Worm (Caenorhabditis elegans): ENCODE data around the gene F41E6.15.
A peak's percentile ranks its signal among the peaks of the same experiment; 100 is the strongest.

Gene F41E6.15

DNA sequence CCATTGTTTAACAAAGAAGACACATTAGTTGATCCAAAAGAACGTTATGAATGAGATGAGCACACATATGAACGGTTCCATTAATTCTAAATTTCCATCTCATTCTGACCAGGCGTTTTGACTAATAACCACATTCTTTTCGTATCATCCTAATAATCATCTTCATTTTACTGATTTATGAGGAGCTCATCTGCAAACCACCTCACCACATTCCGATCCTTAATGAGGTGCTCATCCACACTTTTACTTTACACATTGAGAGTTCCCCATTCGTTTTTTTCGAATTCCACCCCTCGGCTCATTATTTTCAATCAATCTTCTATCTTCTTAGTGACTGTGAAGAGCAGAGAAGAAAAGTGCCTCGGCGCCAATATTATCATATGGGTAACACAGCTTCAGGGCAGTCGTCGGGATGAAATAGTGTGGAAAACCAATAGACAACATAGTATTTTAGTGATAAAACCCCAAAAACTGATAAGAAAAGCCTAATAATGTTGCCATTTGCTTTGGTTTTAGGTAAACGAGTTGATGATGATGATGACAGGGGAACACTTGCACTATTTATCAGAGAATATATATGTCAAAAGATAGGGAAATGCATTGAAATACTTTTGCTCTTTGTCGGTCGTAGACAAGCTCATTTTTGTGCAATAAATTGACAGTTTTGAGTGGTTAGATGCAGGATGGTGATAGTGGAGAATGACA lies 48.6 kb upstream of the F41E6.15 start (continued):
- TF ChIP-seq cebp-1 (GFP tag; IDR thresholded peaks at IDR 0.05) (no peak), cebp-1 (tag; optimal IDR thresholded peaks at IDR 0.05) (no peak), ztf-3 (GFP tag; optimal IDR thresholded peaks at IDR 0.05) (no peak), tlf-1 (GFP tag; optimal IDR thresholded peaks at IDR 0.05) (peak; percentile 58), let-607 (tag; optimal IDR thresholded peaks at IDR 0.05) (peak; percentile 68 to 88), ets-4 (GFP tag; optimal IDR thresholded peaks at IDR 0.05) (peak; percentile 97), ceh-40 (GFP tag; IDR thresholded peaks at IDR 0.05) (no peak), mcd-1 (GFP tag; IDR thresholded peaks at IDR 0.05) (no peak), rpc-1 (optimal IDR thresholded peaks at IDR 0.05) (no peak), rpc-1 (tag; optimal IDR thresholded peaks at IDR 0.05) (no peak), egl-44 (GFP tag; IDR thresholded peaks at IDR 0.05) (peak; percentile 60; the same call in 1 of the 2 replicates)

DNA sequence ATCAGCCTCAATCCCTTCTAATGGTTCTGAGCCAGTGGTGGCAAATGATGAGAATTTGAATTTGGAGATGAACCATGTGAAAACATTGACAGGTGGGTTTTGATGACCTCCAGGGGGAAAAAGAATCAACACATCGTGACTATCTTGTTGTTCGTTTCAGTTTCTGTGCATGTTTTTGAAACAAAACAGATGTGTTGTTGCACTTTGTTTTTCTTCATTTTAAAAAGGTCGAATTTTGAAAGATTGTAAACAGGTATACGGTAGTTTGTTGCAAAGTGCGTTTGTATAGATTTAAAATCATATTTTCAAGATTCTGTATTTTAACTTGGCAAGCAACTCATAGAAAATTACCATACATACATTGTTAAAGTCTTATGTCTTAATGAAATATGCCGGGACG lies 47.8 kb upstream of the F41E6.15 start:
- TF ChIP-seq rpc-1 (optimal IDR thresholded peaks at IDR 0.05) (no peak), rpc-1 (tag; optimal IDR thresholded peaks at IDR 0.05) (no peak), K11D2.4 (GFP tag; IDR thresholded peaks at IDR 0.05) (no peak), ztf-25 (GFP tag; IDR thresholded peaks at IDR 0.05) (no peak)

DNA sequence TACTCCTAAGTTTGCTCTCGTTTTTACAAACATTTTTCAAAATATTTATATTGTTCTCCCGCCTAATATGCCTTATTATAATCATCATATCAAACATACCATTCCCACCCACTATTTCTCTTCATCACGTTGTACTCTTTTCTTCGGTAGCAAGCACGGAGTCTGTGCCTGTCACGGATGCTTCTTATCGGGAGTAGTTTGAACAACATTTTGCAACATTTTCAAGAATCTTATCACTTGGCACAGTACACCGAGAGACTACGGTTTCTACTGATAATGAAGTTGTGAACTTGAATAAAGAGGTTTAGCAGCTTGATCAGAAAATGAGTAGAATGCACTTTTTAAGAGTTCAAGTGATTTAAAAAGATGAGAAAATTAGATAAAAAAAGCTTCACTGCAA lies 45.7 kb upstream of the F41E6.15 start:
- no peak for TF ChIP-seq zfh-2 (GFP tag; conservative IDR thresholded peaks at IDR 0.05)
- TF ChIP-seq dox-1 (GFP tag; IDR thresholded peaks at IDR 0.05): peak; percentile 17; the same call in 1 of the 2 replicates
- TF ChIP-seq nhr-80 (tag; optimal IDR thresholded peaks at IDR 0.05): peak; percentile 93

DNA sequence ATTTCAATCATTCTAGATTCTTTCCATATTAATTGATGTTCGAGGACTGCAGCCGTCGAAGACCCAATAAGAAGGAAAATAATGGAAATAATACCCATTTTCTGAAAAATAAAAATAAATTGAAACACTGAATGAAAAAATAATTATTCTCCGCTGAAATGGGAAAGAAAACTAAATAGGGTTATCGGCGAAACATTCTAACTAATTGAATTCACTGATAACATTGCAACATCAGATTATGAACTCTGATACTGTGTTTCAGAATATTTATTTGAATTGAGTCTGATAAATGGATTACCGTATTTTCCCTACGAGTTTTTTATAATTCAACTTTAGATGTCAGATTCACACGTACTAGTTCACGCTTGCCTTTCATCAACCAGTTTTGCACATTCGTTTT lies 40.6 kb upstream of the F41E6.15 start, which contains the start of gene asp-13:
Gene asp-13, minus strand, starts transcription at position 101 of the 400 bp plus-strand sequence.
- TF ChIP-seq ceh-79 (tag; optimal IDR thresholded peaks at IDR 0.05) (no peak), mcd-1 (GFP tag; IDR thresholded peaks at IDR 0.05) (no peak), xnd-1 (tag; optimal IDR thresholded peaks at IDR 0.05) (no peak), nhr-80 (tag; optimal IDR thresholded peaks at IDR 0.05) (peak; percentile 12)

DNA sequence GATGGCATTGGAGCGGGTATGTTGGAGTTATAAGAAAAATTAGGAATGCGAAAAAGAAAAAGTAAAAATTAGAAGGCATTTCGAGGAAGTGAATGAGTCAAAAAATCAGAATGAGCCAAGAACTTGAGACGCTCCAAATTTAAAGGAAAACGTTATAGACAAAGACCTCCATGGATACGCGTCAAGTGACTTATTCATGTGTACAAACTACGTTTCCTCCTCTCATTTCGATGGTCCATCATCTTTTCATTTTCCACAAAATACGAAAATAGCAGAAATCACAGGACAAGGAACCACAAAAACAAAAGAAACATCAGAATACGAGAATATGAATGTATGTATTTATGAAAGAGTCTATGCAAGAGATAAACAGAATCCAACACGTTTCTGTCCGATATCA lies 38.7 kb upstream of the F41E6.15 start, which contains the start of gene F28A12.3:
Gene F28A12.3, minus strand, starts transcription at position 101 of the 400 bp plus-strand sequence.
- TF ChIP-seq die-1 (tag; optimal IDR thresholded peaks at IDR 0.05): no peak
- TF ChIP-seq somi-1 (GFP tag; optimal IDR thresholded peaks at IDR 0.05): no peak
- no peak for TF ChIP-seq egl-18 (GFP tag; IDR thresholded peaks at IDR 0.05)
- TF ChIP-seq ceh-79 (tag; optimal IDR thresholded peaks at IDR 0.05): no peak

DNA sequence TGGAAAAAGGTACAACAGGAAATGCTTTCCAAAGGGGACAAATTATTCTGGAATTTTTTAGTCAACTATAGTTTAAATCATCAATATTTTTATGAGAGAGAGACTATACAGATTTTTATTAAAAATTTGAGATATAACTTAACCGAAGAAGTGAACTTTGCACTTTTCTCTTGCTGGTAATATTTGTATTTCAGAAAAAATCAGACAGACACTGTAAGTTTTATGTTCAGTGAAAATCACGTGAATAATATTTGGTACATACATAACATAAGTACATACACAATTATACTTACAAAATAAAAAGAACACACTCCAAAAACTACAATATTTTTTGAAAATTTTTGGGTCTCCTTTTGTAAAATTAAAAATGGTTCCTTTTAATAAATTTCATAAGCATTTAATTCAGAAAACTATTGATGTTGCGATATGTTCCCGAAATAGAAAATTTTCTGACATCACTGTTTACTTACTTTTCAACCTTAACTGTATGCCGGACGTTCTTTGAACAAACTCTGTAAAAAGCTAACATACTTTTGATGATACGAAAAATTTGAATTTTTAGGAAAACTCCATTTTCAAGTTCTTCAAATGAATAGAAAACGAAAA lies 35.2 kb upstream of the F41E6.15 start, which contains the start of the genes F28A12.10 and acd-4:
Gene F28A12.10, minus strand, starts transcription at position 101 of the 606 bp plus-strand sequence.
Gene acd-4, plus strand, starts transcription at position 556 of the 606 bp plus-strand sequence.
- TF ChIP-seq efl-1 (GFP tag; optimal IDR thresholded peaks at IDR 0.05): no peak
- TF ChIP-seq F10E7.11 (tag; optimal IDR thresholded peaks at IDR 0.05): no peak
- no peak for TF ChIP-seq ztf-25 (GFP tag; IDR thresholded peaks at IDR 0.05)
- TF ChIP-seq ztf-18 (tag; optimal IDR thresholded peaks at IDR 0.05): no peak
- TF ChIP-seq hlh-26 (GFP tag; conservative IDR thresholded peaks at IDR 0.05): no peak

DNA sequence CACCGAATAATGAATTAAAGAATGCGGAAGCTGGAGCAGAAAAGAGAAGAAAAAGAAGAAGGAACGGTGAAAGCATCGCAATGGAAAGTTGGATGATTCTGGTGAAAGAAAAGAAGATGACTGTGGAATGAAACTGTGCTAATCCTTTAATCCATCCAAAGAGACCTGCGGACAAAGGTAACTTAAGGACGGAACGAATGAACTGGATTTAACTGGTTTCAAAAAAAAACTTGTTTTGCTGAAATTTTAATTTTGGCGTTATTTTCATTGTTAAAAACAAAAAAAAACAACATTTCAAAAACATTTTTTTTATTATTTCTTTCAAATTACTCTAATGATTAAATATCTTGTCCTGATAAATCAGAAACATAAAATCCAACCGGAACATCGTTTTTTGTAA lies 34.4 kb upstream of the F41E6.15 start, which contains the start of gene grl-12:
Gene grl-12, minus strand, starts transcription at position 101 of the 400 bp plus-strand sequence.
- TF ChIP-seq F33H1.4 (GFP tag; IDR thresholded peaks at IDR 0.05) (no peak), die-1 (tag; optimal IDR thresholded peaks at IDR 0.05) (no peak), chd-7 (tag; optimal IDR thresholded peaks at IDR 0.05) (no peak), F39B2.1 (GFP tag; IDR thresholded peaks at IDR 0.05) (no peak), lir-1 (GFP tag; conservative IDR thresholded peaks at IDR 0.05) (no peak), F52B5.7 (tag; optimal IDR thresholded peaks at IDR 0.05) (no peak), rec-8 (tag; optimal IDR thresholded peaks at IDR 0.05) (no peak), nhr-80 (tag; optimal IDR thresholded peaks at IDR 0.05) (no peak), snpc-4 (GFP tag; optimal IDR thresholded peaks at IDR 0.05) (no peak), snpc-4 (tag; optimal IDR thresholded peaks at IDR 0.05) (no peak), Y95B8A.8 (GFP tag; IDR thresholded peaks at IDR 0.05) (no peak), aptf-3 (GFP tag; IDR thresholded peaks at IDR 0.05) (no peak), unc-130 (GFP tag; optimal IDR thresholded peaks at IDR 0.05) (no peak), Y53G8AR.9 (GFP tag; conservative IDR thresholded peaks at IDR 0.05) (no peak)
